Fruit fly (Drosophila melanogaster) whole organism, embryonic: ENCODE data around the gene CG9568.

Source experiments
- Asciz ChIP-seq: fragments of 200-800 bp; sonication (Bioruptor generic); optimal IDR thresholded peaks from 2 replicates; lab custom pipeline; 2017; ENCODE audit warnings: missing biosample characterization, mild to moderate bottlenecking, missing genetic modification characterization, missing genetic modification reagents
- BtbVII ChIP-seq: fragments of 200-800 bp; sonication (Bioruptor generic); optimal IDR thresholded peaks from 3 replicates; lab custom pipeline; 2017; ENCODE audit warnings: missing biosample characterization, mild to moderate bottlenecking, missing genetic modification characterization
- CG10431 ChIP-seq: fragments of 200-800 bp; sonication (Bioruptor generic); optimal IDR thresholded peaks from 3 replicates; lab custom pipeline; 2018; ENCODE audit warnings: missing biosample characterization, mild to moderate bottlenecking, missing genetic modification characterization
- CG10959 ChIP-seq: fragments of 200-800 bp; sonication (Bioruptor generic); IDR thresholded peaks from 2 replicates; pipeline ENCODE4 v1.3.6; 2022; ENCODE audit warnings: missing biosample characterization, missing genetic modification characterization
- CG11696 ChIP-seq: fragments of 200-800 bp; sonication (Bioruptor generic); IDR thresholded peaks from 2 replicates; pipeline ENCODE4 v1.3.6; 2022; ENCODE audit warnings: missing biosample characterization, missing genetic modification characterization
- CG12391 ChIP-seq: fragments of 200-800 bp; sonication (Bioruptor generic); optimal IDR thresholded peaks from 3 replicates; lab custom pipeline; 2018; ENCODE audit warnings: missing biosample characterization, mild to moderate bottlenecking, missing genetic modification characterization, moderate library complexity
- CG12744 ChIP-seq: fragments of 200-800 bp; sonication (Bioruptor generic); optimal IDR thresholded peaks from 2 replicates; lab custom pipeline; 2016; ENCODE audit warnings: missing biosample characterization, missing genetic modification characterization
- CG13296 ChIP-seq: fragments of 200-800 bp; sonication (Bioruptor generic); optimal IDR thresholded peaks from 3 replicates; lab custom pipeline; 2018; ENCODE audit warnings: missing biosample characterization, mild to moderate bottlenecking, missing genetic modification characterization
- CG14441 ChIP-seq: fragments of 200-800 bp; sonication (Bioruptor generic); IDR thresholded peaks from 2 replicates; pipeline ENCODE4 v1.3.6; 2022; ENCODE audit warnings: missing biosample characterization, missing genetic modification characterization
- CG15514 ChIP-seq: fragments of 200-800 bp; sonication (Bioruptor generic); optimal IDR thresholded peaks from 3 replicates; lab custom pipeline; 2017; ENCODE audit warnings: missing biosample characterization, missing genetic modification characterization, mild to moderate bottlenecking, moderate library complexity, missing genetic modification reagents
- CG15696 ChIP-seq: fragments of 200-800 bp; sonication (Bioruptor generic); optimal IDR thresholded peaks from 2 replicates; lab custom pipeline; 2019; ENCODE audit warnings: missing biosample characterization, mild to moderate bottlenecking, missing genetic modification characterization, moderate library complexity
- CG17385 ChIP-seq: fragments of 200-800 bp; sonication (Bioruptor generic); optimal IDR thresholded peaks from 3 replicates; lab custom pipeline; 2018; ENCODE audit warnings: missing biosample characterization, mild to moderate bottlenecking, missing genetic modification characterization
- CG1792 ChIP-seq: fragments of 200-800 bp; sonication (Bioruptor generic); optimal IDR thresholded peaks from 2 replicates; lab custom pipeline; 2016; ENCODE audit warnings: missing biosample characterization, missing genetic modification characterization
- CG18011 ChIP-seq: fragments of 200-800 bp; sonication (Bioruptor generic); optimal IDR thresholded peaks from 2 replicates; lab custom pipeline; 2017; ENCODE audit warnings: missing biosample characterization, missing genetic modification characterization, mild to moderate bottlenecking, moderate library complexity, missing genotype
- CG1832 ChIP-seq: fragments of 200-800 bp; sonication (Bioruptor generic); optimal IDR thresholded peaks from 2 replicates; lab custom pipeline; 2017; ENCODE audit warnings: missing biosample characterization, mild to moderate bottlenecking, missing genetic modification characterization, inconsistent platforms
- CG3281 ChIP-seq: fragments of 200-800 bp; sonication (Bioruptor generic); optimal IDR thresholded peaks from 3 replicates; lab custom pipeline; 2017; ENCODE audit warnings: missing biosample characterization, mild to moderate bottlenecking, missing genetic modification characterization
- CG3407 ChIP-seq: fragments of 200-800 bp; sonication (Bioruptor generic); optimal IDR thresholded peaks from 2 replicates; lab custom pipeline; 2018; ENCODE audit warnings: missing biosample characterization, mild to moderate bottlenecking, missing genetic modification characterization
- CG34224 ChIP-seq: fragments of 200-800 bp; sonication (Bioruptor generic); IDR thresholded peaks from 3 replicates; pipeline ENCODE4 v1.3.6; 2022; ENCODE audit warnings: missing biosample characterization, missing genetic modification characterization; ENCODE audit not compliant: partially characterized antibody
- CG34376 ChIP-seq: fragments of 200-800 bp; sonication (Bioruptor generic); optimal IDR thresholded peaks from 2 replicates; lab custom pipeline; 2018; ENCODE audit warnings: missing biosample characterization, mild to moderate bottlenecking, missing genetic modification characterization
- CG4360 ChIP-seq: fragments of 200-800 bp; sonication (Bioruptor generic); IDR thresholded peaks from 2 replicates; pipeline ENCODE4 v1.3.6; 2022; ENCODE audit warnings: missing biosample characterization, missing genetic modification characterization
- CG4424 ChIP-seq: fragments of 200-800 bp; sonication (Bioruptor generic); optimal IDR thresholded peaks from 3 replicates; lab custom pipeline; 2016; ENCODE audit warnings: missing biosample characterization, missing genetic modification characterization
- CG5245 ChIP-seq: fragments of 200-800 bp; sonication (Bioruptor generic); optimal IDR thresholded peaks from 3 replicates; lab custom pipeline; 2016; ENCODE audit warnings: missing biosample characterization, missing genetic modification characterization
- CG7745 ChIP-seq: fragments of 200-800 bp; sonication (Bioruptor generic); optimal IDR thresholded peaks from 2 replicates; lab custom pipeline; 2018; ENCODE audit warnings: missing biosample characterization, mild to moderate bottlenecking, missing genetic modification characterization, moderate library complexity
- CG7786 ChIP-seq: fragments of 200-800 bp; sonication (Bioruptor generic); optimal IDR thresholded peaks from 2 replicates; lab custom pipeline; 2016; ENCODE audit warnings: missing biosample characterization, missing genetic modification characterization
- D19B ChIP-seq: fragments of 200-800 bp; sonication (Bioruptor generic); optimal IDR thresholded peaks from 2 replicates; lab custom pipeline; 2017; ENCODE audit warnings: missing biosample characterization, mild to moderate bottlenecking, missing genetic modification characterization
- Dll ChIP-seq: fragments of 200-800 bp; sonication (Bioruptor generic); IDR thresholded peaks from 4 replicates; pipeline ENCODE4 v1.3.6; 2022; ENCODE audit warnings: missing biosample characterization, missing genetic modification characterization; ENCODE audit not compliant: partially characterized antibody
- Elba2 ChIP-seq: fragments of 200-800 bp; sonication (Bioruptor generic); optimal IDR thresholded peaks from 3 replicates; lab custom pipeline; 2016; ENCODE audit warnings: missing biosample characterization, missing genetic modification characterization
- Hmr ChIP-seq: fragments of 200-800 bp; sonication (Bioruptor generic); optimal IDR thresholded peaks from 3 replicates; lab custom pipeline; 2017; ENCODE audit warnings: mild to moderate bottlenecking, missing biosample characterization, missing genetic modification reagents, missing genetic modification characterization
- Jarid2 ChIP-seq: fragments of 200-800 bp; sonication (Bioruptor generic); optimal IDR thresholded peaks from 3 replicates; lab custom pipeline; 2017; ENCODE audit warnings: mild to moderate bottlenecking, missing biosample characterization, missing genetic modification reagents, missing genetic modification characterization
- Kr ChIP-seq: fragments of 200-800 bp; sonication (Bioruptor generic); optimal IDR thresholded peaks from 2 replicates; lab custom pipeline; 2017; ENCODE audit warnings: missing biosample characterization, mild to moderate bottlenecking, missing genetic modification characterization
- NFAT ChIP-seq: fragments of 200-800 bp; sonication (Bioruptor generic); IDR thresholded peaks from 2 replicates; pipeline ENCODE4 v1.3.6; 2022; ENCODE audit warnings: missing biosample characterization, missing genetic modification characterization
- PHDP ChIP-seq: fragments of 200-800 bp; sonication (Bioruptor generic); optimal IDR thresholded peaks from 3 replicates; lab custom pipeline; 2018; ENCODE audit warnings: missing biosample characterization, mild to moderate bottlenecking, missing genetic modification characterization, moderate library complexity
- Stat92E ChIP-seq, 3 experiments: fragments of >200 bp in 2 of 3; fragments of 200-800 bp in 1 of 3; sonication (Bioruptor generic) in 1 of 3; optimal IDR thresholded peaks; 2 replicates each; lab custom pipeline; 2017 to 2019; ENCODE audit warnings: missing biosample characterization in 3 of 3, missing genetic modification characterization in 3 of 3, mild to moderate bottlenecking in 1 of 3, moderate library complexity in 1 of 3
- az2 ChIP-seq: fragments of 200-800 bp; sonication (Bioruptor generic); optimal IDR thresholded peaks from 3 replicates; lab custom pipeline; 2016; ENCODE audit warnings: missing biosample characterization, missing genetic modification characterization
- bbx ChIP-seq: fragments of 200-800 bp; sonication (Bioruptor generic); IDR thresholded peaks from 2 replicates; pipeline ENCODE4 v1.3.6; 2022; ENCODE audit warnings: missing biosample characterization, missing genetic modification characterization; ENCODE audit not compliant: partially characterized antibody
- cad ChIP-seq: fragments of >200 bp; optimal IDR thresholded peaks from 2 replicates; lab custom pipeline; 2017; ENCODE audit warnings: missing biosample characterization, missing genetic modification characterization
- cas ChIP-seq: fragments of 200-800 bp; sonication (Bioruptor generic); IDR thresholded peaks from 2 replicates; pipeline ENCODE4 v1.3.6; 2022; ENCODE audit warnings: missing biosample characterization, missing genetic modification characterization
- caup ChIP-seq: fragments of 200-800 bp; sonication (Bioruptor generic); optimal IDR thresholded peaks from 3 replicates; lab custom pipeline; 2017; ENCODE audit warnings: missing biosample characterization, mild to moderate bottlenecking, missing genetic modification characterization, moderate library complexity; ENCODE audit not compliant: severe bottlenecking
- cg ChIP-seq: fragments of 200-800 bp; sonication (Bioruptor generic); optimal IDR thresholded peaks from 3 replicates; lab custom pipeline; 2019; ENCODE audit warnings: missing biosample characterization, mild to moderate bottlenecking, missing genetic modification characterization, moderate library complexity
- chm ChIP-seq: fragments of 200-800 bp; sonication (Bioruptor generic); IDR thresholded peaks from 2 replicates; pipeline ENCODE4 v1.3.6; 2022; ENCODE audit warnings: missing biosample characterization, missing genetic modification characterization
- dati ChIP-seq: fragments of 200-800 bp; sonication (Bioruptor generic); IDR thresholded peaks from 2 replicates; pipeline ENCODE4 v1.3.6; 2022; ENCODE audit warnings: missing biosample characterization, missing genetic modification characterization
- exex ChIP-seq: fragments of 200-800 bp; sonication (Bioruptor generic); optimal IDR thresholded peaks from 4 replicates; lab custom pipeline; 2018; ENCODE audit warnings: missing biosample characterization, mild to moderate bottlenecking, missing genetic modification characterization, moderate library complexity
- fd3F ChIP-seq: fragments of 200-800 bp; sonication (Bioruptor generic); optimal IDR thresholded peaks from 2 replicates; lab custom pipeline; 2018; ENCODE audit warnings: missing biosample characterization, mild to moderate bottlenecking, missing genetic modification characterization, moderate library complexity
- fd64A ChIP-seq: fragments of 200-800 bp; sonication (Bioruptor generic); optimal IDR thresholded peaks from 3 replicates; lab custom pipeline; 2018; ENCODE audit warnings: missing biosample characterization, mild to moderate bottlenecking, missing genetic modification characterization
- kay ChIP-seq: fragments of 200-800 bp; sonication (Bioruptor generic); optimal IDR thresholded peaks from 2 replicates; lab custom pipeline; 2016; ENCODE audit warnings: missing biosample characterization, missing genetic modification characterization
- lbe ChIP-seq: fragments of 200-800 bp; sonication (Bioruptor generic); optimal IDR thresholded peaks from 2 replicates; lab custom pipeline; 2016; ENCODE audit warnings: missing biosample characterization, mild to moderate bottlenecking, missing genetic modification characterization
- mirr ChIP-seq: fragments of 200-800 bp; sonication (Bioruptor generic); optimal IDR thresholded peaks from 3 replicates; lab custom pipeline; 2018; ENCODE audit warnings: missing biosample characterization, mild to moderate bottlenecking, missing genetic modification characterization
- sima ChIP-seq: fragments of 200-800 bp; sonication (Bioruptor generic); optimal IDR thresholded peaks from 2 replicates; lab custom pipeline; 2016; ENCODE audit warnings: missing biosample characterization, missing genetic modification characterization
- trem ChIP-seq: fragments of 200-800 bp; optimal IDR thresholded peaks from 3 replicates; lab custom pipeline; 2019; ENCODE audit warnings: missing biosample characterization, mild to moderate bottlenecking, missing genetic modification characterization, moderate library complexity
- wek ChIP-seq: fragments of 200-800 bp; sonication (Bioruptor generic); optimal IDR thresholded peaks from 3 replicates; lab custom pipeline; 2018; ENCODE audit warnings: missing biosample characterization, mild to moderate bottlenecking, missing genetic modification characterization, moderate library complexity
- wor ChIP-seq: fragments of 200-800 bp; sonication (Bioruptor generic); IDR thresholded peaks from 2 replicates; pipeline ENCODE4 v1.3.6; 2022; ENCODE audit warnings: missing biosample characterization, missing genetic modification characterization

Gene CG9568

DNA sequence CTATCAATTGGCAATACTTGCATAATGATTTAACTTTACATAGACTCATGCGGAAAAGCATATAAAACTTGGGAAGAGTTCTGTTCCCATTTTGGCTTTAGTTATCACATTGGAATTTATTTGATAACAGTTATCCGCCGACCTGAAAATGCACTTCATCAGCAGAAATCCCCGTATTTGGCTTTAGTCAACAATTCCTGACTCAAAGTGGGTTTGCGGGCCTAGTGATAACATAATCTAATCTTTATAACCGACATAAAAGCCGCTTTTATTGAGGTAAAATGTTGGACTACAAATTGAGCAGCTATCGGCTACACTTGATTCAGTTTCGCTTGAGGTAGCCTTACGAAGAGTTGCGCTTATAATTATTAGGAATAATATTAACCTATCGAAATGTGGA lies at the start of gene CG9568:
CG9568 (plus strand) TSS at position 317 of the 400 bp plus-strand sequence.
- TF ChIP-seq CG13296 (GFP tag; lab: Kevin White, UChicago) (peak; percentile 38), kay (no peak), CG34376 (GFP tag; lab: Kevin White, UChicago) (peak; percentile 54), CG7745 (no peak), D19B (GFP tag; lab: Kevin White, UChicago) (peak; percentile 22), wek (peak; percentile 42), CG1832 (GFP tag; lab: Kevin White, UChicago) (no peak), CG12744 (GFP tag; lab: Kevin White, UChicago) (no peak), exex (peak; percentile 49), Hmr (GFP tag; lab: Kevin White, UChicago) (no peak), sima (no peak), CG1792 (no peak), CG14441 (GFP tag; lab: Robert Waterston, UW) (no peak), chm (no peak), Asciz (GFP tag; lab: Kevin White, UChicago) (peak; percentile 2), BtbVII (GFP tag; lab: Kevin White, UChicago) (peak; percentile 14), CG18011 (GFP tag; lab: Kevin White, UChicago) (no peak), trem (tag; lab: Kevin White, UChicago) (no peak), CG7786 (GFP tag; lab: Kevin White, UChicago) (no peak), cas (GFP tag; lab: Robert Waterston, UW) (no peak), Stat92E (GFP tag; optimal IDR thresholded peaks at IDR 0.05; lab: Kevin White, UChicago) (no peak), CG5245 (GFP tag; lab: Kevin White, UChicago) (no peak), CG3281 (GFP tag; lab: Kevin White, UChicago) (peak; percentile 7), CG17385 (GFP tag; lab: Kevin White, UChicago) (peak; percentile 2), PHDP (tag; lab: Kevin White, UChicago) (peak; percentile 2), Jarid2 (GFP tag; lab: Kevin White, UChicago) (no peak), dati (no peak), cg (GFP tag; lab: Kevin White, UChicago) (no peak), mirr (GFP tag; lab: Kevin White, UChicago) (peak; percentile 47), CG4424 (GFP tag; lab: Kevin White, UChicago) (no peak), Kr (GFP tag; lab: Kevin White, UChicago) (no peak), wor (GFP tag; lab: Robert Waterston, UW) (no peak), CG10959 (GFP tag; lab: Robert Waterston, UW) (no peak), Dll (GFP tag; lab: Robert Waterston, UW) (no peak), caup (GFP tag; lab: Kevin White, UChicago) (no peak), Elba2 (GFP tag; lab: Kevin White, UChicago) (no peak), CG10431 (GFP tag; lab: Kevin White, UChicago) (no peak), CG12391 (tag; lab: Kevin White, UChicago) (no peak), CG15514 (GFP tag; lab: Kevin White, UChicago) (no peak), CG4360 (GFP tag; lab: Robert Waterston, UW) (no peak), CG34224 (GFP tag; lab: Robert Waterston, UW) (no peak), CG15696 (no peak), fd3F (GFP tag; lab: Kevin White, UChicago) (no peak), CG11696 (GFP tag; lab: Robert Waterston, UW) (no peak), lbe (no peak), NFAT (GFP tag; lab: Robert Waterston, UW) (no peak), fd64A (peak; percentile 7), CG3407 (no peak), cad (GFP tag; lab: Kevin White, UChicago) (no peak), bbx (GFP tag; lab: Robert Waterston, UW) (no peak), az2 (no peak)
